Worm (Caenorhabditis elegans): ENCODE results near the gene T14G8.2.

The T14G8.2 gene

ce11 chrX:12827741-12828408 lies 29.9 kb upstream of the T14G8.2 start:
- TF ChIP-seq athp-1 (tag; optimal IDR thresholded peaks at IDR 0.05) (no peak), xnd-1 (tag; optimal IDR thresholded peaks at IDR 0.05) (no peak), B0336.3 (GFP tag; IDR thresholded peaks at IDR 0.05) (no peak), egl-18 (GFP tag; IDR thresholded peaks at IDR 0.05) (no peak), lin-40 (tag; optimal IDR thresholded peaks at IDR 0.05) (no peak), lin-35 (GFP tag; optimal IDR thresholded peaks at IDR 0.05) (no peak)

- TF ChIP-seq lag-1 (GFP tag; IDR thresholded peaks at IDR 0.05) = 0 out of 2 replicates have a peak, but pooled peaks have one; percentile 15
- no peak for TF ChIP-seq tlf-1 (GFP tag; optimal IDR thresholded peaks at IDR 0.05)
Observed at ce11 chrX:12829055-12829454, 28.7 kb upstream of the T14G8.2 start.

- TF ChIP-seq lin-35 (GFP tag; optimal IDR thresholded peaks at IDR 0.05) (no peak), lin-40 (tag; optimal IDR thresholded peaks at IDR 0.05) (no peak), ztf-28 (GFP tag; IDR thresholded peaks at IDR 0.05) (no peak), dpl-1 (GFP tag; optimal IDR thresholded peaks at IDR 0.05) (no peak), chd-7 (tag; optimal IDR thresholded peaks at IDR 0.05) (no peak), madf-3 (GFP tag; IDR thresholded peaks at IDR 0.05) (no peak), efl-1 (GFP tag; optimal IDR thresholded peaks at IDR 0.05) (no peak), hlh-12 (tag; optimal IDR thresholded peaks at IDR 0.05) (no peak), tbp1 (GFP tag; optimal IDR thresholded peaks at IDR 0.05) (no peak), B0019.2 (GFP tag; conservative IDR thresholded peaks at IDR 0.05) (no peak), bed-2 (GFP tag; IDR thresholded peaks at IDR 0.05) (no peak), egl-44 (GFP tag; IDR thresholded peaks at IDR 0.05) (no peak), rpc-1 (optimal IDR thresholded peaks at IDR 0.05) (no peak), rpc-1 (tag; optimal IDR thresholded peaks at IDR 0.05) (no peak), rec-8 (tag; optimal IDR thresholded peaks at IDR 0.05) (no peak), egrh-3 (GFP tag; IDR thresholded peaks at IDR 0.05) (no peak), nfyb-1 (GFP tag; IDR thresholded peaks at IDR 0.05) (no peak), nhr-179 (tag; optimal IDR thresholded peaks at IDR 0.05) (no peak), nhr-90 (tag; optimal IDR thresholded peaks at IDR 0.05) (no peak)
Observed at ce11 chrX:12834848-12835247, 23.0 kb upstream of the T14G8.2 start.

DNA sequence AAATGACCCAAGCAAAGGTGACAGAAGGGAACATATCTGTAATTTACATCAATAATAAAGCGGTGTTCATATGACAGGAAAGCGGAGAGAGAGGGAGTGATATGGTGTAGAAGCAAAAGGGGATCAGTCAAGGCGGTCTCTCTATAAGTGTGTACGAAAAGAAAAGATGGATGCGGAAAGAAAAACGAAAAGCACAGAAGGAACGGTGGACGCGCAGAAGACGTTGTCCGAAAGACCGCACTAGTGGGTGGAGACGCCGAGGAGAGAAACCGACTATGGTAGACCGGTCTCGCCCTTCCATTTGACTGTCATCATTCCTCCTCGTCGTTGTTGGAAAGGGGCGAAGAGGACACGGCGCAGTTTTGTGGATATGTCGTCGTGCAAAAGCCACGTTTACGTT lies 14.8 kb upstream of the T14G8.2 start, which contains the start of gene C52G5.2:
C52G5.2 (plus strand) TSS at position 301 of the 400 bp plus-strand sequence.
- TF ChIP-seq cebp-1 (GFP tag; IDR thresholded peaks at IDR 0.05) = no peak
- TF ChIP-seq cebp-1 (tag; optimal IDR thresholded peaks at IDR 0.05) = no peak
- TF ChIP-seq ztf-6 (GFP tag; IDR thresholded peaks at IDR 0.05) = no peak
- no peak for TF ChIP-seq bed-2 (GFP tag; IDR thresholded peaks at IDR 0.05)
- TF ChIP-seq mxl-1 (tag; optimal IDR thresholded peaks at IDR 0.05) = no peak
- TF ChIP-seq lin-35 (GFP tag; optimal IDR thresholded peaks at IDR 0.05) = no peak
- no peak for TF ChIP-seq pbrm-1 (GFP tag; IDR thresholded peaks at IDR 0.05)
- TF ChIP-seq hmg-20 (GFP tag; IDR thresholded peaks at IDR 0.05) = no peak
- TF ChIP-seq Y56A3A.18 (GFP tag; IDR thresholded peaks at IDR 0.05) = no peak
- TF ChIP-seq madf-6 (GFP tag; IDR thresholded peaks at IDR 0.05) = no peak
- no peak for TF ChIP-seq F37B4.10 (GFP tag; IDR thresholded peaks at IDR 0.05)
- TF ChIP-seq F22D6.2 (tag; optimal IDR thresholded peaks at IDR 0.05) = no peak
- TF ChIP-seq unc-62 (GFP tag; optimal IDR thresholded peaks at IDR 0.05) = no peak
- no peak for TF ChIP-seq nhr-80 (tag; optimal IDR thresholded peaks at IDR 0.05)
- TF ChIP-seq lsy-27 (tag; optimal IDR thresholded peaks at IDR 0.05; ENCODE audit: borderline replicate concordance, insufficient read depth) = no peak
- TF ChIP-seq snpc-3.4 (tag; optimal IDR thresholded peaks at IDR 0.05) = no peak
- TF ChIP-seq lsl-1 (GFP tag; optimal IDR thresholded peaks at IDR 0.05) = no peak
- TF ChIP-seq nfya-2 (GFP tag; IDR thresholded peaks at IDR 0.05) = no peak

Data from whole organism, young adult.